Fruit fly (Drosophila melanogaster) whole organism, embryonic: ENCODE data around the gene Pex14.

Source experiments
- Antp ChIP-seq: fragments of 200-800 bp; sonication (Bioruptor generic); optimal IDR thresholded peaks from 3 replicates; lab custom pipeline; 2016; ENCODE audit warnings: missing biosample characterization, missing genetic modification characterization
- Atf6 ChIP-seq: fragments of 200-800 bp; sonication (Bioruptor generic); IDR thresholded peaks from 2 replicates; pipeline ENCODE4 v1.3.6; 2022; ENCODE audit warnings: missing biosample characterization, missing genetic modification characterization
- Bgb ChIP-seq: fragments of 200-800 bp; sonication (Bioruptor generic); IDR thresholded peaks from 2 replicates; pipeline ENCODE4 v1.3.6; 2022; ENCODE audit warnings: missing biosample characterization, missing genetic modification characterization; ENCODE audit not compliant: partially characterized antibody
- Blimp-1 ChIP-seq: fragments of 200-800 bp; sonication (Bioruptor generic); optimal IDR thresholded peaks from 3 replicates; lab custom pipeline; 2018; ENCODE audit warnings: missing biosample characterization, missing genetic modification characterization, mild to moderate bottlenecking, moderate library complexity, missing genetic modification reagents
- Bteb2 ChIP-seq: fragments of 200-800 bp; sonication (Bioruptor generic); optimal IDR thresholded peaks from 2 replicates; lab custom pipeline; 2016; ENCODE audit warnings: missing biosample characterization, missing genetic modification characterization
- C15 ChIP-seq: fragments of 200-800 bp; sonication (Bioruptor generic); IDR thresholded peaks from 3 replicates; pipeline ENCODE4 v1.3.6; 2022; ENCODE audit warnings: missing biosample characterization, missing genetic modification characterization
- CG10654 ChIP-seq: fragments of 200-800 bp; sonication (Bioruptor generic); optimal IDR thresholded peaks from 2 replicates; lab custom pipeline; 2016; ENCODE audit warnings: missing biosample characterization, missing genetic modification characterization
- CG11504 ChIP-seq: fragments of 200-800 bp; sonication (Bioruptor generic); optimal IDR thresholded peaks from 3 replicates; lab custom pipeline; 2019; ENCODE audit warnings: missing biosample characterization, mild to moderate bottlenecking, missing genetic modification characterization, moderate library complexity
- CG12942 ChIP-seq: fragments of 200-800 bp; sonication (Bioruptor generic); optimal IDR thresholded peaks from 3 replicates; lab custom pipeline; 2016; ENCODE audit warnings: missing biosample characterization, missing genetic modification characterization
- CG13296 ChIP-seq: fragments of 200-800 bp; sonication (Bioruptor generic); optimal IDR thresholded peaks from 3 replicates; lab custom pipeline; 2018; ENCODE audit warnings: missing biosample characterization, mild to moderate bottlenecking, missing genetic modification characterization
- CG13894 ChIP-seq: fragments of 200-800 bp; sonication (Bioruptor generic); optimal IDR thresholded peaks from 3 replicates; lab custom pipeline; 2018; ENCODE audit warnings: missing biosample characterization, mild to moderate bottlenecking, missing genetic modification characterization, moderate library complexity
- CG17359 ChIP-seq: fragments of 200-800 bp; sonication (Bioruptor generic); optimal IDR thresholded peaks from 3 replicates; lab custom pipeline; 2018; ENCODE audit warnings: missing biosample characterization, mild to moderate bottlenecking, missing genetic modification characterization, moderate library complexity
- CG2712 ChIP-seq: fragments of 200-800 bp; optimal IDR thresholded peaks from 3 replicates; lab custom pipeline; 2019; ENCODE audit warnings: missing biosample characterization, mild to moderate bottlenecking, missing genetic modification characterization, moderate library complexity
- CG32767 ChIP-seq: fragments of 200-800 bp; sonication (Bioruptor generic); IDR thresholded peaks from 2 replicates; pipeline ENCODE4 v1.3.6; 2022; ENCODE audit warnings: missing biosample characterization, missing genetic modification characterization
- CG33557 ChIP-seq: fragments of 200-800 bp; sonication (Bioruptor generic); optimal IDR thresholded peaks from 2 replicates; lab custom pipeline; 2019; ENCODE audit warnings: missing biosample characterization, mild to moderate bottlenecking, missing genetic modification characterization, moderate library complexity
- CG3407 ChIP-seq: fragments of 200-800 bp; sonication (Bioruptor generic); optimal IDR thresholded peaks from 2 replicates; lab custom pipeline; 2018; ENCODE audit warnings: missing biosample characterization, mild to moderate bottlenecking, missing genetic modification characterization
- CG4617 ChIP-seq: fragments of 200-800 bp; sonication (Bioruptor generic); optimal IDR thresholded peaks from 3 replicates; lab custom pipeline; 2016; ENCODE audit warnings: missing biosample characterization, missing genetic modification characterization, borderline replicate concordance
- CG6254 ChIP-seq: fragments of 200-800 bp; sonication (Bioruptor generic); optimal IDR thresholded peaks from 3 replicates; lab custom pipeline; 2017; ENCODE audit warnings: mild to moderate bottlenecking, missing biosample characterization, missing genetic modification reagents, missing genetic modification characterization
- CG7928 ChIP-seq: fragments of 200-800 bp; sonication (Bioruptor generic); optimal IDR thresholded peaks from 2 replicates; lab custom pipeline; 2017; ENCODE audit warnings: missing biosample characterization, mild to moderate bottlenecking, missing genetic modification characterization
- CG9215 ChIP-seq: fragments of 200-800 bp; sonication (Bioruptor generic); IDR thresholded peaks from 2 replicates; pipeline ENCODE4 v1.3.6; 2022; ENCODE audit warnings: missing biosample characterization, missing genetic modification characterization
- CG9727 ChIP-seq: fragments of 200-800 bp; sonication (Bioruptor generic); optimal IDR thresholded peaks from 3 replicates; lab custom pipeline; 2017; ENCODE audit warnings: missing biosample characterization, mild to moderate bottlenecking, missing genetic modification characterization
- CHES-1-like ChIP-seq: fragments of 200-800 bp; sonication (Bioruptor generic); optimal IDR thresholded peaks from 2 replicates; lab custom pipeline; 2016; ENCODE audit warnings: missing biosample characterization, missing genetic modification characterization
- Dbx ChIP-seq: fragments of 200-800 bp; sonication (Bioruptor generic); IDR thresholded peaks from 3 replicates; pipeline ENCODE4 v1.3.6; 2022; ENCODE audit warnings: missing biosample characterization, missing genetic modification characterization
- Dll ChIP-seq: fragments of 200-800 bp; sonication (Bioruptor generic); IDR thresholded peaks from 4 replicates; pipeline ENCODE4 v1.3.6; 2022; ENCODE audit warnings: missing biosample characterization, missing genetic modification characterization; ENCODE audit not compliant: partially characterized antibody
- Doc2 ChIP-seq: fragments of 200-800 bp; sonication (Bioruptor generic); IDR thresholded peaks from 2 replicates; pipeline ENCODE4 v1.3.6; 2022; ENCODE audit warnings: missing biosample characterization, missing genetic modification characterization
- GATAe ChIP-seq: fragments of 200-800 bp; sonication (Bioruptor generic); conservative IDR thresholded peaks from 2 replicates; pipeline ENCODE4 v1.3.6; 2022; ENCODE audit warnings: missing biosample characterization, missing genetic modification characterization
- HLH3B ChIP-seq: fragments of 200-800 bp; sonication (Bioruptor generic); IDR thresholded peaks from 2 replicates; pipeline ENCODE4 v1.3.6; 2022; ENCODE audit warnings: missing biosample characterization, missing genetic modification characterization
- Hey ChIP-seq: fragments of 200-800 bp; sonication (Bioruptor generic); optimal IDR thresholded peaks from 3 replicates; lab custom pipeline; 2018; ENCODE audit warnings: missing biosample characterization, mild to moderate bottlenecking, missing genetic modification characterization
- Hr39 ChIP-seq: fragments of >200 bp; optimal IDR thresholded peaks from 2 replicates; lab custom pipeline; 2017
- Mad ChIP-seq: fragments of 200-800 bp; sonication (Bioruptor generic); optimal IDR thresholded peaks from 2 replicates; lab custom pipeline; 2016; ENCODE audit warnings: missing biosample characterization, missing genetic modification characterization
- cg ChIP-seq: fragments of 200-800 bp; sonication (Bioruptor generic); optimal IDR thresholded peaks from 3 replicates; lab custom pipeline; 2019; ENCODE audit warnings: missing biosample characterization, mild to moderate bottlenecking, missing genetic modification characterization, moderate library complexity
- ci ChIP-seq: fragments of 200-800 bp; sonication (Bioruptor generic); IDR thresholded peaks from 3 replicates; pipeline ENCODE4 v1.3.6; 2022; ENCODE audit warnings: missing biosample characterization, missing genetic modification characterization
- crol ChIP-seq: fragments of 200-800 bp; sonication (Bioruptor generic); IDR thresholded peaks from 2 replicates; pipeline ENCODE4 v1.3.6; 2022; ENCODE audit warnings: missing biosample characterization, missing genetic modification characterization
- danr ChIP-seq: fragments of 200-800 bp; sonication (Bioruptor generic); IDR thresholded peaks from 2 replicates; pipeline ENCODE4 v1.3.6; 2022; ENCODE audit warnings: missing biosample characterization, missing genetic modification characterization
- dati ChIP-seq: fragments of 200-800 bp; sonication (Bioruptor generic); IDR thresholded peaks from 2 replicates; pipeline ENCODE4 v1.3.6; 2022; ENCODE audit warnings: missing biosample characterization, missing genetic modification characterization
- dm ChIP-seq: fragments of 200-800 bp; sonication (Bioruptor generic); optimal IDR thresholded peaks from 3 replicates; lab custom pipeline; 2016; ENCODE audit warnings: missing biosample characterization, missing genetic modification characterization
- dmrt11E ChIP-seq: fragments of 200-800 bp; sonication (Bioruptor generic); optimal IDR thresholded peaks from 3 replicates; lab custom pipeline; 2018; ENCODE audit warnings: missing biosample characterization, mild to moderate bottlenecking, missing genetic modification characterization, moderate library complexity
- exex ChIP-seq: fragments of 200-800 bp; sonication (Bioruptor generic); optimal IDR thresholded peaks from 4 replicates; lab custom pipeline; 2018; ENCODE audit warnings: missing biosample characterization, mild to moderate bottlenecking, missing genetic modification characterization, moderate library complexity
- fu2 ChIP-seq: fragments of 200-800 bp; sonication (Bioruptor generic); optimal IDR thresholded peaks from 2 replicates; lab custom pipeline; 2016; ENCODE audit warnings: missing biosample characterization, missing genetic modification characterization
- inv ChIP-seq: fragments of 200-800 bp; sonication (Bioruptor generic); IDR thresholded peaks from 2 replicates; pipeline ENCODE4 v1.3.6; 2022; ENCODE audit warnings: missing biosample characterization, missing genetic modification characterization; ENCODE audit not compliant: partially characterized antibody
- kah ChIP-seq: fragments of 200-800 bp; sonication (Bioruptor generic); optimal IDR thresholded peaks from 2 replicates; lab custom pipeline; 2018; ENCODE audit warnings: missing biosample characterization, mild to moderate bottlenecking, missing genetic modification characterization
- luna ChIP-seq: fragments of 200-800 bp; sonication (Bioruptor generic); optimal IDR thresholded peaks from 2 replicates; lab custom pipeline; 2016; ENCODE audit warnings: missing biosample characterization, missing genetic modification characterization
- pzg ChIP-seq: fragments of 200-800 bp; sonication (Bioruptor generic); optimal IDR thresholded peaks from 3 replicates; lab custom pipeline; 2018; ENCODE audit warnings: missing biosample characterization, mild to moderate bottlenecking, missing genetic modification characterization, moderate library complexity
- row ChIP-seq: fragments of 200-800 bp; sonication (Bioruptor generic); IDR thresholded peaks from 3 replicates; pipeline ENCODE4 v1.3.6; 2022; ENCODE audit warnings: missing biosample characterization, missing genetic modification characterization
- sd ChIP-seq: fragments of 200-800 bp; sonication (Bioruptor generic); optimal IDR thresholded peaks from 3 replicates; lab custom pipeline; 2018; ENCODE audit warnings: missing biosample characterization, mild to moderate bottlenecking, missing genetic modification characterization, moderate library complexity
- sima ChIP-seq: fragments of 200-800 bp; sonication (Bioruptor generic); optimal IDR thresholded peaks from 2 replicates; lab custom pipeline; 2016; ENCODE audit warnings: missing biosample characterization, missing genetic modification characterization
- sqz ChIP-seq: fragments of 200-800 bp; sonication (Bioruptor generic); optimal IDR thresholded peaks from 3 replicates; lab custom pipeline; 2018; ENCODE audit warnings: missing biosample characterization, mild to moderate bottlenecking, missing genetic modification characterization
- vnd ChIP-seq: fragments of 200-800 bp; sonication (Bioruptor generic); IDR thresholded peaks from 3 replicates; pipeline ENCODE4 v1.3.6; 2022; ENCODE audit warnings: missing biosample characterization, missing genetic modification characterization; ENCODE audit not compliant: partially characterized antibody
- z ChIP-seq: fragments of 200-800 bp; sonication (Bioruptor generic); IDR thresholded peaks from 3 replicates; pipeline ENCODE4 v1.3.6; 2022; ENCODE audit warnings: missing biosample characterization, missing genetic modification characterization

Pex14 gene

dm6 chr3L:20784812-20785671, 6.4 kb downstream of the Pex14 start (continued):
- TF ChIP-seq CG4617 (no peak), Doc2 (no peak), danr (GFP tag; lab: Robert Waterston, UW) (no peak), z (GFP tag; lab: Robert Waterston, UW) (peak; percentile 67; the same call in 2 of the 3 replicates), Hr39 (lab: Kevin White, UChicago) (no peak), dati (GFP tag; lab: Robert Waterston, UW) (no peak), CG13296 (peak; percentile 27), Atf6 (peak; percentile 45; the same call in 1 of the 2 replicates), CG2712 (tag; lab: Kevin White, UChicago) (peak; percentile 56), sd (tag; lab: Kevin White, UChicago) (no peak), Dbx (GFP tag; lab: Robert Waterston, UW) (peak; percentile 69; the same call in 2 of the 3 replicates), CG7928 (GFP tag; lab: Kevin White, UChicago) (no peak), vnd (GFP tag; lab: Robert Waterston, UW) (0 out of 3 replicates have a peak, but pooled peaks have one; percentile 31), CG17359 (peak; percentile 16), inv (0 out of 2 replicates have a peak, but pooled peaks have one; percentile 27), CG32767 (GFP tag; lab: Robert Waterston, UW) (no peak), CG9215 (GFP tag; lab: Robert Waterston, UW) (no peak), Bgb (GFP tag; lab: Robert Waterston, UW) (peak; percentile 50; the same call in 1 of the 2 replicates), CG10654 (GFP tag; lab: Kevin White, UChicago) (no peak), CG12942 (no peak), sima (GFP tag; lab: Kevin White, UChicago) (no peak), HLH3B (GFP tag; lab: Robert Waterston, UW) (no peak), row (peak; percentile 93), CG9727 (peak; percentile 60), CHES-1-like (GFP tag; lab: Kevin White, UChicago) (peak; percentile 56), pzg (GFP tag; lab: Kevin White, UChicago) (peak; percentile 12), fu2 (no peak), luna (peak; percentile 4), Blimp-1 (GFP tag; lab: Kevin White, UChicago) (no peak), CG3407 (GFP tag; lab: Kevin White, UChicago) (no peak), CG33557 (GFP tag; lab: Kevin White, UChicago) (peak; percentile 41), dm (GFP tag; lab: Kevin White, UChicago) (peak; percentile 19), Mad (GFP tag; lab: Kevin White, UChicago) (no peak), C15 (GFP tag; lab: Robert Waterston, UW) (no peak), Bteb2 (no peak), dmrt11E (peak; percentile 44), CG6254 (GFP tag; lab: Kevin White, UChicago) (no peak), GATAe (GFP tag; lab: Robert Waterston, UW) (no peak), exex (peak; percentile 5), ci (GFP tag; lab: Robert Waterston, UW) (peak; percentile 35; the same call in 1 of the 3 replicates), Dll (GFP tag; lab: Robert Waterston, UW) (no peak; the same call in 3 of the 4 replicates), kah (GFP tag; lab: Kevin White, UChicago) (peak; percentile 70), CG13894 (tag; lab: Kevin White, UChicago) (peak; percentile 78), sqz (peak; percentile 84), Antp (GFP tag; lab: Kevin White, UChicago) (peak; percentile 9), cg (GFP tag; lab: Kevin White, UChicago) (peak; percentile 62), crol (no peak), CG11504 (peak; percentile 61), Hey (tag; lab: Kevin White, UChicago) (no peak)
